Worm (Caenorhabditis elegans): ENCODE measurements around the gene str-182.

Gene str-182

DNA sequence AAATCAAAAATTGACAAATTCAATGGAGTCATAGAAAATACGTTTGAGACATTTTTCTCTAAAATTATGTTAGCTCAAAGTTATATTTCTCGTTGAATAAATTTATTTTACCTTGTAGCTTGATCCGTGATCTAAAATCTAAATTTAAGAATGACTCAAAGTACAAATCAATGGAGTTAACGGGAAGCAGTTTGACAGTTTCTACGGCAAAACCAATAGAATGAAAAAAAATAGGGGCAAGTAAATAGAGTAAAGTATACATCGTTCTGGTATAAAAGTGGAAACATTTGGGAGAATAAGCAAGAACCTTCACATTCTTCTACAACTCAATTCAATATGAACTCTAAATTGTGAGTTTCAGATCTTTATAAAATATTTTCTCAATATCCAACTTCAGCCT, 2.3 kb downstream of the str-182 start, which contains the start of gene fipr-6:
TSS of gene fipr-6 (plus strand) at position 301 of the 400 bp plus-strand sequence.
- TF ChIP-seq fkh-6 (tag; optimal IDR thresholded peaks at IDR 0.05) (no peak), T23F11.4 (GFP tag; optimal IDR thresholded peaks at IDR 0.05) (no peak), rnt-1 (tag; optimal IDR thresholded peaks at IDR 0.05) (no peak), che-1 (tag; optimal IDR thresholded peaks at IDR 0.05) (no peak), ceh-48 (tag; optimal IDR thresholded peaks at IDR 0.05) (no peak), K09A11.1 (tag; optimal IDR thresholded peaks at IDR 0.05; ENCODE audit: insufficient read depth) (no peak), pha-2 (tag; optimal IDR thresholded peaks at IDR 0.05) (no peak), unc-42 (tag; optimal IDR thresholded peaks at IDR 0.05) (no peak), K02D7.2 (tag; optimal IDR thresholded peaks at IDR 0.05) (no peak), ceh-31 (tag; optimal IDR thresholded peaks at IDR 0.05) (no peak), ceh-45 (GFP tag; IDR thresholded peaks at IDR 0.05) (no peak), madf-2 (tag; optimal IDR thresholded peaks at IDR 0.05) (no peak), fkh-10 (GFP tag; optimal IDR thresholded peaks at IDR 0.05) (no peak), pat-9 (tag; optimal IDR thresholded peaks at IDR 0.05) (no peak), tbx-2 (tag; optimal IDR thresholded peaks at IDR 0.05) (no peak), pag-3 (tag; optimal IDR thresholded peaks at IDR 0.05; ENCODE audit: borderline replicate concordance) (no peak), lim-6 (tag; optimal IDR thresholded peaks at IDR 0.05) (no peak), unc-55 (GFP tag; optimal IDR thresholded peaks at IDR 0.05) (no peak), ceh-2 (tag; optimal IDR thresholded peaks at IDR 0.05) (no peak), syd-9 (tag; optimal IDR thresholded peaks at IDR 0.05) (no peak)

ce11 chrV:10229222-10229879, 3.9 kb downstream of the str-182 start, which contains the start of the genes pyt-1 and fipr-7:
pyt-1 (minus strand) TSS chrV:10229322.
fipr-7 (plus strand) TSS chrV:10229829.
- TF ChIP-seq fkh-10 (GFP tag; optimal IDR thresholded peaks at IDR 0.05) (no peak), ceh-18 (tag; optimal IDR thresholded peaks at IDR 0.05) (no peak), hlh-30 (tag; optimal IDR thresholded peaks at IDR 0.05; ENCODE audit: insufficient read depth) (no peak), C38D4.7 (GFP tag; optimal IDR thresholded peaks at IDR 0.05) (no peak), ahr-1 (tag; optimal IDR thresholded peaks at IDR 0.05) (no peak), tbx-2 (tag; optimal IDR thresholded peaks at IDR 0.05) (no peak), ceh-2 (tag; optimal IDR thresholded peaks at IDR 0.05) (no peak), zip-5 (tag; optimal IDR thresholded peaks at IDR 0.05) (no peak), ref-2 (tag; optimal IDR thresholded peaks at IDR 0.05) (no peak), pha-2 (tag; optimal IDR thresholded peaks at IDR 0.05) (no peak), T23F11.4 (GFP tag; optimal IDR thresholded peaks at IDR 0.05) (no peak), ceh-30 (tag; optimal IDR thresholded peaks at IDR 0.05) (no peak), elt-2 (tag; optimal IDR thresholded peaks at IDR 0.05) (no peak), madf-2 (tag; optimal IDR thresholded peaks at IDR 0.05) (no peak)

- TF ChIP-seq hlh-13 (GFP tag; optimal IDR thresholded peaks at IDR 0.05): no peak
These were observed 4.9 kb downstream of the str-182 start, which contains the start of gene fipr-4 for ce11 chrV:10228360-10228759. fipr-4 (minus strand) TSS chrV:10228460.

DNA sequence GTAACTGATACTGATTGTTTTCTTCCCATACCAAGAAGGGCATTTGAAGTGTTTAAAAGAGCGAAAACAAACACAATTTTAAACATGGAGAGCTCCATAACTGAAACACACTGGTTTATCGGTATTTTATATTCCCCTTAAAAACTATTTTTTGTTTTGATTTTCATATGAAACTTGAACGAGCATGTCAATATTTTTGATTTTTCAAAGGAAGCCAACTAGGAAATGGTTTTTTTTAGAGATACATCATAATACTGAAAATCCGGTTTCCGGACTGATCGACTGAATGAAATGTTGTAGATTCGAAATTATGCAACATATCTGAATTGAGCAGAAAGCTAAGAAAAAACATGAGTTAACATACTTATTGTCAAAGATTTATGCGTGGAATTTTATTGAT, 5.9 kb downstream of the str-182 start, which contains the start of gene ttr-19:
TSS of gene ttr-19 (minus strand) at position 101 of the 400 bp plus-strand sequence.
- TF ChIP-seq fkh-6 (tag; optimal IDR thresholded peaks at IDR 0.05): no peak

DNA sequence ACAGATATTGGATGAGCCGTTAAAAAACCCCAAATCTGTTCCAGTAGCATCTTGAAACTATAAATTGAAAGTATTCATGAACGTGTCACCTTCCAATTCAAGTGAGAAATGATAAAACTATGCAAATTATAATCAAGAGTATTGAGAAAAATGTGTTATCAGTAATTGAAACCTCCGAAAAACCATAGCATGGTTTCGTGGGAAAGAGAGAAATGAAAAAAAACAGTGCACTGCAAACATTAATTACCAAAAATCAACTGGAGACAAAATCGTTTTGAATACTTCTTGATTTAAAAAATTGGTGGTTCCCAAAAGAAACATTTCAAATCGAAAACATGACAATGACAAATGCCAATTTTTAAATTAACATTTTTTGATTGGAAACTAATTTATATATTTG, 7.6 kb downstream of the str-182 start, which contains the start of gene daf-36:
TSS of gene daf-36 (minus strand) at position 101 of the 400 bp plus-strand sequence.
- TF ChIP-seq ceh-2 (tag; optimal IDR thresholded peaks at IDR 0.05): no peak
- no peak for TF ChIP-seq F13H6.1 (tag; optimal IDR thresholded peaks at IDR 0.05)
- TF ChIP-seq eyg-1 (tag; optimal IDR thresholded peaks at IDR 0.05): no peak
- no peak for TF ChIP-seq unc-55 (GFP tag; optimal IDR thresholded peaks at IDR 0.05)

DNA sequence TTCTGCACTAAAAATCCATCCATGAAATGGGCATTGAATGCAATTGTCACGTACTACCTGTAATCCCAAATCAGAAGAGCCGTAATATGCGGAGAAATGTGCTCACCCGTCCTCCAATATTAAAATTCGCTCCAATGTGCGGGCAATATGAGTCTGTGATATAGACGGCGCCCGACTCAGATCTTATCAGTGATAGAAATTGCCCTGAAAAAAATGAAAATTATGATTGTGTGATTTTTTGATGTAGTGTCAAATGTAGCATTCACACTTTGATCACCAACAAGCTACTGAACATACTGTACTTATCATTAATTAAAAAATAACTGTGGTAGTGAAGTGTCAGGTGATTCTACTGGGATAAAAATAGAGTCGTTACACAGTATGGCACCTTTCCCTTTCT, 8.6 kb downstream of the str-182 start:
- no peak for TF ChIP-seq C38D4.7 (GFP tag; optimal IDR thresholded peaks at IDR 0.05)
- TF ChIP-seq hlh-13 (GFP tag; optimal IDR thresholded peaks at IDR 0.05): no peak
- TF ChIP-seq mec-3 (tag; optimal IDR thresholded peaks at IDR 0.05; ENCODE audit: borderline replicate concordance): no peak
- no peak for TF ChIP-seq ceh-24 (tag; optimal IDR thresholded peaks at IDR 0.05)
- TF ChIP-seq ceh-34 (tag; optimal IDR thresholded peaks at IDR 0.05): no peak
- no peak for TF ChIP-seq sox-4 (tag; optimal IDR thresholded peaks at IDR 0.05)
- TF ChIP-seq F13H6.1 (tag; optimal IDR thresholded peaks at IDR 0.05): no peak
- no peak for TF ChIP-seq unc-55 (GFP tag; optimal IDR thresholded peaks at IDR 0.05)
- no peak for TF ChIP-seq K09A11.1 (tag; optimal IDR thresholded peaks at IDR 0.05; ENCODE audit: insufficient read depth)
- TF ChIP-seq madf-2 (tag; optimal IDR thresholded peaks at IDR 0.05): no peak
- TF ChIP-seq ceh-6 (GFP tag; optimal IDR thresholded peaks at IDR 0.05): no peak
- TF ChIP-seq elt-4 (tag; optimal IDR thresholded peaks at IDR 0.05): no peak
- no peak for TF ChIP-seq fax-1 (tag; optimal IDR thresholded peaks at IDR 0.05)
- no peak for TF ChIP-seq ceh-19 (GFP tag; optimal IDR thresholded peaks at IDR 0.05)
- no peak for TF ChIP-seq pha-4 (tag; optimal IDR thresholded peaks at IDR 0.05)
- TF ChIP-seq tbx-7 (tag; optimal IDR thresholded peaks at IDR 0.05): no peak

Measured in whole organism, late embryonic.